Fruit fly (Drosophila melanogaster) whole organism, embryonic: Measurements from ENCODE around the gene Tfb4.

ENCODE experiments used
- ATbp ChIP-seq: fragments of 200-800 bp; sonication (Bioruptor generic); optimal IDR thresholded peaks from 2 replicates; lab custom pipeline; 2017; ENCODE audit warnings: missing biosample characterization, mild to moderate bottlenecking, missing genetic modification characterization, missing genetic modification reagents
- Bdp1 ChIP-seq: fragments of 200-800 bp; sonication (Bioruptor generic); optimal IDR thresholded peaks from 3 replicates; lab custom pipeline; 2016; ENCODE audit warnings: missing biosample characterization, missing genetic modification characterization
- Bteb2 ChIP-seq: fragments of 200-800 bp; sonication (Bioruptor generic); optimal IDR thresholded peaks from 2 replicates; lab custom pipeline; 2016; ENCODE audit warnings: missing biosample characterization, missing genetic modification characterization
- CG1024 ChIP-seq: fragments of 200-800 bp; sonication (Bioruptor generic); IDR thresholded peaks from 2 replicates; pipeline ENCODE4 v1.3.6; 2022; ENCODE audit warnings: missing biosample characterization, missing genetic modification characterization
- CG10462 ChIP-seq: fragments of 200-800 bp; sonication (Bioruptor generic); optimal IDR thresholded peaks from 2 replicates; lab custom pipeline; 2016; ENCODE audit warnings: missing biosample characterization, missing genetic modification characterization
- CG10979 ChIP-seq: fragments of 200-800 bp; sonication (Bioruptor generic); optimal IDR thresholded peaks from 2 replicates; lab custom pipeline; 2018; ENCODE audit warnings: missing biosample characterization, mild to moderate bottlenecking, missing genetic modification characterization, moderate library complexity
- CG11696 ChIP-seq: fragments of 200-800 bp; sonication (Bioruptor generic); IDR thresholded peaks from 2 replicates; pipeline ENCODE4 v1.3.6; 2022; ENCODE audit warnings: missing biosample characterization, missing genetic modification characterization
- CG13296 ChIP-seq: fragments of 200-800 bp; sonication (Bioruptor generic); optimal IDR thresholded peaks from 3 replicates; lab custom pipeline; 2018; ENCODE audit warnings: missing biosample characterization, mild to moderate bottlenecking, missing genetic modification characterization
- CG14965 ChIP-seq: fragments of 200-800 bp; sonication (Bioruptor generic); optimal IDR thresholded peaks from 2 replicates; lab custom pipeline; 2016; ENCODE audit warnings: missing biosample characterization, missing genetic modification characterization, borderline replicate concordance
- CG15073 ChIP-seq: fragments of 200-800 bp; sonication (Bioruptor generic); optimal IDR thresholded peaks from 2 replicates; lab custom pipeline; 2016; ENCODE audit warnings: missing biosample characterization, missing genetic modification characterization
- CG15269 ChIP-seq: fragments of 200-800 bp; sonication (Bioruptor generic); optimal IDR thresholded peaks from 2 replicates; lab custom pipeline; 2018; ENCODE audit warnings: missing biosample characterization, mild to moderate bottlenecking, missing genetic modification characterization, moderate library complexity
- CG2116 ChIP-seq: fragments of 200-800 bp; sonication (Bioruptor generic); optimal IDR thresholded peaks from 3 replicates; lab custom pipeline; 2018; ENCODE audit warnings: missing biosample characterization, mild to moderate bottlenecking, missing genetic modification characterization
- CG2202 ChIP-seq: fragments of 200-800 bp; sonication (Bioruptor generic); optimal IDR thresholded peaks from 2 replicates; lab custom pipeline; 2018; ENCODE audit warnings: missing biosample characterization, mild to moderate bottlenecking, missing genetic modification characterization
- CG2889 ChIP-seq: fragments of 200-800 bp; sonication (Bioruptor generic); IDR thresholded peaks from 3 replicates; pipeline ENCODE4 v1.3.6; 2022; ENCODE audit warnings: missing biosample characterization, missing genetic modification characterization
- CG31441 ChIP-seq: fragments of 200-800 bp; sonication (Bioruptor generic); IDR thresholded peaks from 2 replicates; pipeline ENCODE4 v1.3.6; 2022; ENCODE audit warnings: missing biosample characterization, missing genetic modification characterization
- CG32532 ChIP-seq: fragments of 200-800 bp; sonication (Bioruptor generic); IDR thresholded peaks from 2 replicates; pipeline ENCODE4 v1.3.6; 2022; ENCODE audit warnings: missing biosample characterization, missing genetic modification characterization
- CG3995 ChIP-seq: fragments of 200-800 bp; sonication (Bioruptor generic); optimal IDR thresholded peaks from 3 replicates; lab custom pipeline; 2016; ENCODE audit warnings: missing biosample characterization, missing genetic modification characterization
- CG4282 ChIP-seq: fragments of 200-800 bp; sonication (Bioruptor generic); optimal IDR thresholded peaks from 2 replicates; lab custom pipeline; 2016; ENCODE audit warnings: missing biosample characterization, missing genetic modification characterization
- CG4360 ChIP-seq: fragments of 200-800 bp; sonication (Bioruptor generic); IDR thresholded peaks from 2 replicates; pipeline ENCODE4 v1.3.6; 2022; ENCODE audit warnings: missing biosample characterization, missing genetic modification characterization
- CG43689 ChIP-seq: fragments of 200-800 bp; sonication (Bioruptor generic); IDR thresholded peaks from 2 replicates; pipeline ENCODE4 v1.3.6; 2022; ENCODE audit warnings: missing biosample characterization, missing genetic modification characterization
- CG4617 ChIP-seq: fragments of 200-800 bp; sonication (Bioruptor generic); optimal IDR thresholded peaks from 3 replicates; lab custom pipeline; 2016; ENCODE audit warnings: missing biosample characterization, missing genetic modification characterization, borderline replicate concordance
- CG4820 ChIP-seq: fragments of 200-800 bp; sonication (Bioruptor generic); optimal IDR thresholded peaks from 3 replicates; lab custom pipeline; 2016; ENCODE audit warnings: missing biosample characterization, missing genetic modification characterization
- CG4854 ChIP-seq: fragments of 200-800 bp; sonication (Bioruptor generic); optimal IDR thresholded peaks from 2 replicates; lab custom pipeline; 2016; ENCODE audit warnings: missing biosample characterization, missing genetic modification characterization, inconsistent platforms
- CG7372 ChIP-seq: fragments of 200-800 bp; sonication (Bioruptor generic); IDR thresholded peaks from 2 replicates; pipeline ENCODE4 v1.3.6; 2022; ENCODE audit warnings: missing biosample characterization, missing genetic modification characterization
- CG7963 ChIP-seq: fragments of 200-800 bp; sonication (Bioruptor generic); IDR thresholded peaks from 3 replicates; pipeline ENCODE4 v1.3.6; 2022; ENCODE audit warnings: missing biosample characterization, missing genetic modification characterization; ENCODE audit not compliant: partially characterized antibody
- CG7987 ChIP-seq: fragments of 200-800 bp; sonication (Bioruptor generic); optimal IDR thresholded peaks from 2 replicates; lab custom pipeline; 2018; ENCODE audit warnings: missing biosample characterization, mild to moderate bottlenecking, missing genetic modification characterization, moderate library complexity
- Camta ChIP-seq: fragments of 200-800 bp; sonication (Bioruptor generic); optimal IDR thresholded peaks from 2 replicates; lab custom pipeline; 2016; ENCODE audit warnings: missing biosample characterization, missing genetic modification characterization
- CoRest ChIP-seq: fragments of 200-800 bp; sonication (Bioruptor generic); optimal IDR thresholded peaks from 3 replicates; lab custom pipeline; 2018; ENCODE audit warnings: missing biosample characterization, mild to moderate bottlenecking, missing genetic modification characterization, moderate library complexity
- D ChIP-seq, 2 experiments: fragments of 200-800 bp in 1 of 2; fragments of >200 bp in 1 of 2; sonication (Bioruptor generic) in 1 of 2; optimal IDR thresholded peaks; 2 replicates in 1 of 2; 3 replicates in 1 of 2; lab custom pipeline; 2017; ENCODE audit warnings: mild to moderate bottlenecking in 1 of 2, missing biosample characterization in 1 of 2, missing genetic modification characterization in 1 of 2, missing genetic modification reagents in 1 of 2
- Doc2 ChIP-seq: fragments of 200-800 bp; sonication (Bioruptor generic); IDR thresholded peaks from 2 replicates; pipeline ENCODE4 v1.3.6; 2022; ENCODE audit warnings: missing biosample characterization, missing genetic modification characterization
- Doc3 ChIP-seq: fragments of 200-800 bp; sonication (Bioruptor generic); IDR thresholded peaks from 3 replicates; pipeline ENCODE4 v1.3.6; 2022; ENCODE audit warnings: missing biosample characterization, missing genetic modification characterization; ENCODE audit not compliant: partially characterized antibody
- Elba2 ChIP-seq: fragments of 200-800 bp; sonication (Bioruptor generic); optimal IDR thresholded peaks from 3 replicates; lab custom pipeline; 2016; ENCODE audit warnings: missing biosample characterization, missing genetic modification characterization
- Side ChIP-seq: fragments of 200-800 bp; sonication (Bioruptor generic); optimal IDR thresholded peaks from 2 replicates; lab custom pipeline; 2016; ENCODE audit warnings: missing biosample characterization, missing genetic modification characterization
- Sox102F ChIP-seq: fragments of 200-800 bp; sonication (Bioruptor generic); optimal IDR thresholded peaks from 2 replicates; lab custom pipeline; 2018; ENCODE audit warnings: missing biosample characterization, mild to moderate bottlenecking, missing genetic modification characterization, moderate library complexity
- ato ChIP-seq: fragments of 200-800 bp; sonication (Bioruptor generic); IDR thresholded peaks from 2 replicates; pipeline ENCODE4 v1.3.6; 2022; ENCODE audit warnings: missing biosample characterization, missing genetic modification characterization; ENCODE audit not compliant: partially characterized antibody
- az2 ChIP-seq: fragments of 200-800 bp; sonication (Bioruptor generic); optimal IDR thresholded peaks from 3 replicates; lab custom pipeline; 2016; ENCODE audit warnings: missing biosample characterization, missing genetic modification characterization
- cato ChIP-seq: fragments of 200-800 bp; sonication (Bioruptor generic); optimal IDR thresholded peaks from 2 replicates; lab custom pipeline; 2016; ENCODE audit warnings: missing biosample characterization, missing genetic modification characterization, borderline replicate concordance
- croc ChIP-seq: fragments of 200-800 bp; sonication (Bioruptor generic); conservative IDR thresholded peaks from 3 replicates; pipeline ENCODE4 v1.3.6; 2022; ENCODE audit warnings: missing biosample characterization, missing genetic modification characterization
- dmrt11E ChIP-seq: fragments of 200-800 bp; sonication (Bioruptor generic); optimal IDR thresholded peaks from 3 replicates; lab custom pipeline; 2018; ENCODE audit warnings: missing biosample characterization, mild to moderate bottlenecking, missing genetic modification characterization, moderate library complexity
- eve ChIP-seq, 2 experiments: fragments of >200 bp; optimal IDR thresholded peaks; 2 replicates each; lab custom pipeline; 2017; ENCODE audit warnings: missing biosample characterization in 2 of 2, missing genetic modification characterization in 2 of 2
- fd102C ChIP-seq: fragments of 200-800 bp; sonication (Bioruptor generic); optimal IDR thresholded peaks from 2 replicates; lab custom pipeline; 2018; ENCODE audit warnings: missing biosample characterization, mild to moderate bottlenecking, missing genetic modification characterization, moderate library complexity
- gsb ChIP-seq: fragments of 200-800 bp; sonication (Bioruptor generic); IDR thresholded peaks from 2 replicates; pipeline ENCODE4 v1.3.6; 2022; ENCODE audit warnings: missing biosample characterization, missing genetic modification characterization
- ind ChIP-seq: fragments of 200-800 bp; sonication (Bioruptor generic); optimal IDR thresholded peaks from 3 replicates; lab custom pipeline; 2016; ENCODE audit warnings: missing biosample characterization, missing genetic modification characterization
- kay ChIP-seq: fragments of 200-800 bp; sonication (Bioruptor generic); optimal IDR thresholded peaks from 2 replicates; lab custom pipeline; 2016; ENCODE audit warnings: missing biosample characterization, missing genetic modification characterization
- lbe ChIP-seq: fragments of 200-800 bp; sonication (Bioruptor generic); optimal IDR thresholded peaks from 2 replicates; lab custom pipeline; 2016; ENCODE audit warnings: missing biosample characterization, mild to moderate bottlenecking, missing genetic modification characterization
- luna ChIP-seq: fragments of 200-800 bp; sonication (Bioruptor generic); optimal IDR thresholded peaks from 2 replicates; lab custom pipeline; 2016; ENCODE audit warnings: missing biosample characterization, missing genetic modification characterization
- nau ChIP-seq: fragments of 200-800 bp; sonication (Bioruptor generic); optimal IDR thresholded peaks from 3 replicates; lab custom pipeline; 2017; ENCODE audit warnings: missing biosample characterization, mild to moderate bottlenecking, missing genetic modification characterization, missing genetic modification reagents
- org-1 ChIP-seq: fragments of 200-800 bp; sonication (Bioruptor generic); optimal IDR thresholded peaks from 2 replicates; lab custom pipeline; 2017; ENCODE audit warnings: missing biosample characterization, missing genetic modification characterization
- row ChIP-seq: fragments of 200-800 bp; sonication (Bioruptor generic); IDR thresholded peaks from 3 replicates; pipeline ENCODE4 v1.3.6; 2022; ENCODE audit warnings: missing biosample characterization, missing genetic modification characterization
- ttk ChIP-seq: fragments of 200-800 bp; sonication (Bioruptor generic); IDR thresholded peaks from 2 replicates; pipeline ENCODE4 v2.1.2; 2022; ENCODE audit warnings: missing biosample characterization, missing genetic modification characterization

The Tfb4 gene

dm6 chr2L:1172704-1173107 is 22.2 kb upstream of the Tfb4 start, which contains the start of the genes Charon and CG4887 (continued):
- no peak for TF ChIP-seq gsb (GFP tag; lab: Robert Waterston, UW)
- TF ChIP-seq az2 (GFP tag; lab: Kevin White, UChicago): peak; percentile 81
- no peak for TF ChIP-seq CG4360 (GFP tag; lab: Robert Waterston, UW)
- peak; percentile 77 for TF ChIP-seq CG4820 (GFP tag; lab: Kevin White, UChicago)
- peak; percentile 79 for TF ChIP-seq cato (GFP tag; lab: Kevin White, UChicago)
- TF ChIP-seq ato: peak; percentile 25; the same call in 1 of the 2 replicates
- TF ChIP-seq CG1024: peak; percentile 53; the same call in 1 of the 2 replicates
- TF ChIP-seq CG15269 (tag; lab: Kevin White, UChicago): no peak
- TF ChIP-seq Bteb2 (GFP tag; lab: Kevin White, UChicago): peak; percentile 71
- no peak for TF ChIP-seq D (optimal IDR thresholded peaks at IDR 0.05; lab: Kevin White, UChicago)
- no peak for TF ChIP-seq D (GFP tag; optimal IDR thresholded peaks at IDR 0.05; lab: Kevin White, UChicago)
- peak; percentile 83; the same call in 1 of the 2 replicates for TF ChIP-seq CG7372 (GFP tag; lab: Robert Waterston, UW)
- peak; percentile 95 for TF ChIP-seq row (GFP tag; lab: Robert Waterston, UW)
- TF ChIP-seq CG14965 (GFP tag; lab: Kevin White, UChicago): no peak
- no peak for TF ChIP-seq CG15073
- peak; percentile 74 for TF ChIP-seq CG4854 (GFP tag; lab: Kevin White, UChicago)
- peak; percentile 88 for TF ChIP-seq ind (GFP tag; lab: Kevin White, UChicago)
- TF ChIP-seq fd102C (GFP tag; lab: Kevin White, UChicago): no peak
- no peak for TF ChIP-seq CG31441 (GFP tag; lab: Robert Waterston, UW)
- TF ChIP-seq CG32532 (GFP tag; lab: Robert Waterston, UW): peak; percentile 82
- TF ChIP-seq ATbp (GFP tag; lab: Kevin White, UChicago): peak; percentile 41
- 0 out of 2 replicates have a peak, but pooled peaks have one; percentile 41 for TF ChIP-seq Doc2 (GFP tag; lab: Robert Waterston, UW)
- peak; percentile 35 for TF ChIP-seq CG7987 (GFP tag; lab: Kevin White, UChicago)
- TF ChIP-seq CG4282 (GFP tag; lab: Kevin White, UChicago): peak; percentile 62
- peak; percentile 65; the same call in 2 of the 3 replicates for TF ChIP-seq Doc3 (GFP tag; lab: Robert Waterston, UW)
- peak; percentile 70 for TF ChIP-seq kay (GFP tag; lab: Kevin White, UChicago)
- peak; percentile 70 for TF ChIP-seq dmrt11E
- TF ChIP-seq lbe: no peak
- no peak for TF ChIP-seq CG43689 (GFP tag; lab: Robert Waterston, UW)
- TF ChIP-seq nau (GFP tag; lab: Kevin White, UChicago): no peak
- peak; percentile 81 for TF ChIP-seq Camta
- TF ChIP-seq CG10979 (tag; lab: Kevin White, UChicago): peak; percentile 71
- peak; percentile 68 for TF ChIP-seq CG2889
- TF ChIP-seq CG10462 (GFP tag; lab: Kevin White, UChicago): peak; percentile 77
- TF ChIP-seq eve (GFP tag; optimal IDR thresholded peaks at IDR 0.05; lab: Kevin White, UChicago): no peak
- TF ChIP-seq CG7963 (GFP tag; lab: Robert Waterston, UW): 0 out of 3 replicates have a peak, but pooled peaks have one; percentile 28
- peak; percentile 55 for TF ChIP-seq luna (GFP tag; lab: Kevin White, UChicago)
- TF ChIP-seq Bdp1 (GFP tag; lab: Kevin White, UChicago): peak; percentile 71
- TF ChIP-seq Elba2 (GFP tag; lab: Kevin White, UChicago): peak; percentile 87
- peak; percentile 85 for TF ChIP-seq Side (GFP tag; lab: Kevin White, UChicago)
- peak; percentile 74 for TF ChIP-seq ttk (GFP tag; lab: Robert Waterston, UW)
- TF ChIP-seq croc (GFP tag; lab: Robert Waterston, UW): peak; percentile 76
- no peak for TF ChIP-seq Sox102F (GFP tag; lab: Kevin White, UChicago)
- peak; percentile 51 for TF ChIP-seq org-1 (GFP tag; lab: Kevin White, UChicago)
- peak; percentile 93 for TF ChIP-seq CG4617 (GFP tag; lab: Kevin White, UChicago)
- peak; percentile 61 for TF ChIP-seq CG3995 (GFP tag; lab: Kevin White, UChicago)
- peak; percentile 51 for TF ChIP-seq CG2202 (tag; lab: Kevin White, UChicago)
- TF ChIP-seq CoRest: peak; percentile 92
- no peak for TF ChIP-seq CG11696 (GFP tag; lab: Robert Waterston, UW)
- peak; percentile 73 for TF ChIP-seq CG2116
- TF ChIP-seq CG13296: peak; percentile 78
